Worm (Caenorhabditis elegans): ENCODE data around the gene T28A8.8.

T28A8.8 gene

ce11 chrIII:13464493-13465362 is 37.9 kb upstream of the T28A8.8 start, which contains the start of gene kel-3:
Gene kel-3 (plus strand): TSS chrIII:13464820.
- TF ChIP-seq nhr-11 (tag; optimal IDR thresholded peaks at IDR 0.05), result peak; percentile 54
- no peak for TF ChIP-seq eor-1 (tag; optimal IDR thresholded peaks at IDR 0.05)
- peak; percentile 33 for TF ChIP-seq ceh-82 (tag; optimal IDR thresholded peaks at IDR 0.05)
- no peak for TF ChIP-seq sea-2 (GFP tag; optimal IDR thresholded peaks at IDR 0.05)
- no peak for TF ChIP-seq nhr-67 (tag; optimal IDR thresholded peaks at IDR 0.05)
- TF ChIP-seq nhr-28 (tag; optimal IDR thresholded peaks at IDR 0.05), result no peak
- TF ChIP-seq unc-62 (GFP tag; optimal IDR thresholded peaks at IDR 0.05), result peak; percentile 61
- no peak for TF ChIP-seq ceh-16 (tag; optimal IDR thresholded peaks at IDR 0.05)
- TF ChIP-seq nhr-77 (tag; optimal IDR thresholded peaks at IDR 0.05), result peak; percentile 63
- peak in 2 of 3 experiments; percentile 52 to 73 for TF ChIP-seq elt-3 (tag; optimal IDR thresholded peaks at IDR 0.05)
- peak; percentile 50 for TF ChIP-seq ZK546.5 (tag; optimal IDR thresholded peaks at IDR 0.05)
- TF ChIP-seq nhr-25 (tag; optimal IDR thresholded peaks at IDR 0.05), result peak; percentile 37
- no peak for TF ChIP-seq daf-12 (tag; optimal IDR thresholded peaks at IDR 0.05)
- TF ChIP-seq R02D3.7 (tag; optimal IDR thresholded peaks at IDR 0.05), result peak; percentile 26
- TF ChIP-seq lsy-12 (tag; optimal IDR thresholded peaks at IDR 0.05), result peak; percentile 75
- no peak for TF ChIP-seq skn-1 (tag; optimal IDR thresholded peaks at IDR 0.05)
- TF ChIP-seq nhr-43 (tag; optimal IDR thresholded peaks at IDR 0.05; ENCODE audit: poor library complexity, severe bottlenecking), result peak; percentile 80
- no peak for TF ChIP-seq nhr-237 (tag; optimal IDR thresholded peaks at IDR 0.05)
- peak; percentile 85 for TF ChIP-seq aly-2 (tag; optimal IDR thresholded peaks at IDR 0.05)
- TF ChIP-seq nhr-23 (tag; optimal IDR thresholded peaks at IDR 0.05), result peak; percentile 77
- no peak for TF ChIP-seq unc-39 (tag; optimal IDR thresholded peaks at IDR 0.05)
- TF ChIP-seq fkh-10 (GFP tag; optimal IDR thresholded peaks at IDR 0.05), result no peak
- TF ChIP-seq fkh-2 (tag; optimal IDR thresholded peaks at IDR 0.05), result no peak
- TF ChIP-seq nfya-1 (tag; optimal IDR thresholded peaks at IDR 0.05; ENCODE audit: insufficient read depth), result peak; percentile 70
- peak; percentile 85 for TF ChIP-seq jun-1 (tag; optimal IDR thresholded peaks at IDR 0.05)
- no peak for TF ChIP-seq zag-1 (tag; optimal IDR thresholded peaks at IDR 0.05)
- peak; percentile 99 for TF ChIP-seq ama-1 (optimal IDR thresholded peaks at IDR 0.05)
- peak; percentile 32 for TF ChIP-seq hmg-11 (tag; optimal IDR thresholded peaks at IDR 0.05)
- TF ChIP-seq mml-1 (tag; optimal IDR thresholded peaks at IDR 0.05), result no peak
- no peak for TF ChIP-seq ceh-9 (tag; optimal IDR thresholded peaks at IDR 0.05)
- peak; percentile 34 for TF ChIP-seq lin-15B (tag; optimal IDR thresholded peaks at IDR 0.05)
- peak; percentile 47 for TF ChIP-seq lin-39 (tag; optimal IDR thresholded peaks at IDR 0.05)
- peak; percentile 55 for TF ChIP-seq nhr-76 (tag; optimal IDR thresholded peaks at IDR 0.05)
- TF ChIP-seq elt-2 (tag; optimal IDR thresholded peaks at IDR 0.05), result peak; percentile 96
- TF ChIP-seq snpc-4 (tag; optimal IDR thresholded peaks at IDR 0.05), result peak; percentile 7
- TF ChIP-seq pha-4 (tag; optimal IDR thresholded peaks at IDR 0.05), result peak; percentile 85
- TF ChIP-seq ztf-11 (tag; optimal IDR thresholded peaks at IDR 0.05), result no peak
- no peak for TF ChIP-seq elt-1 (tag; optimal IDR thresholded peaks at IDR 0.05)
- TF ChIP-seq ceh-28 (tag; optimal IDR thresholded peaks at IDR 0.05), result peak; percentile 89
- no peak for TF ChIP-seq ztf-4 (tag; optimal IDR thresholded peaks at IDR 0.05)
- no peak for TF ChIP-seq egl-5 (tag; optimal IDR thresholded peaks at IDR 0.05)
- peak; percentile 37 for TF ChIP-seq fos-1 (tag; optimal IDR thresholded peaks at IDR 0.05)
- no peak for TF ChIP-seq nhr-12 (tag; optimal IDR thresholded peaks at IDR 0.05)
- TF ChIP-seq tbx-2 (tag; optimal IDR thresholded peaks at IDR 0.05), result peak; percentile 53
- no peak for TF ChIP-seq egl-27 (tag; optimal IDR thresholded peaks at IDR 0.05)
- TF ChIP-seq pqm-1 (tag; optimal IDR thresholded peaks at IDR 0.05), result peak; percentile 96
- TF ChIP-seq mdl-1 (tag; optimal IDR thresholded peaks at IDR 0.05), result no peak
